Fruit fly (Drosophila melanogaster): Measurements from ENCODE around the gene Fam92.

Fam92 gene

dm6 chr2L:12415485-12416137 is 9.1 kb upstream of the Fam92 start (continued):
- TF ChIP-seq CG6163 (GFP tag; IDR thresholded peaks at IDR 0.05) (no peak), CG16779 (tag; optimal IDR thresholded peaks at IDR 0.05) (no peak), CG6854 (GFP tag; optimal IDR thresholded peaks at IDR 0.05) (no peak), CG8632 (GFP tag; optimal IDR thresholded peaks at IDR 0.05) (peak; percentile 12), CG11762 (GFP tag; optimal IDR thresholded peaks at IDR 0.05; ENCODE audit: insufficient read depth) (no peak), Eip93F (GFP tag; optimal IDR thresholded peaks at IDR 0.05) (no peak), CG3919 (GFP tag; optimal IDR thresholded peaks at IDR 0.05) (no peak), dac (GFP tag; optimal IDR thresholded peaks at IDR 0.05) (no peak)

- TF ChIP-seq CG10669 (GFP tag; optimal IDR thresholded peaks at IDR 0.05) (no peak), CG11762 (GFP tag; optimal IDR thresholded peaks at IDR 0.05; ENCODE audit: insufficient read depth) (no peak), svp (GFP tag) (peak; percentile 91), CG34406 (GFP tag; optimal IDR thresholded peaks at IDR 0.05) (no peak), Lpt (GFP tag; optimal IDR thresholded peaks at IDR 0.05) (no peak), vri (GFP tag; optimal IDR thresholded peaks at IDR 0.05) (no peak), Sox15 (GFP tag; optimal IDR thresholded peaks at IDR 0.05) (no peak), CG10631 (GFP tag; optimal IDR thresholded peaks at IDR 0.05) (no peak)
Measured at dm6 chr2L:12421188-12421587, 3.5 kb upstream of the Fam92 start.

dm6 chr2L:12421793-12422691 is 2.7 kb upstream of the Fam92 start:
- TF ChIP-seq CG6854 (GFP tag; optimal IDR thresholded peaks at IDR 0.05): no peak
- TF ChIP-seq Hr38 (GFP tag; optimal IDR thresholded peaks at IDR 0.05): no peak
- peak; percentile 30 for TF ChIP-seq Eip78C (GFP tag)
- TF ChIP-seq CG15336 (GFP tag; IDR thresholded peaks at IDR 0.05): peak; percentile 44; the same call in 1 of the 2 replicates
- peak; percentile 26; the same call in 1 of the 3 replicates for TF ChIP-seq CG8119 (GFP tag; IDR thresholded peaks at IDR 0.05)

- TF ChIP-seq Eip78C (GFP tag) (peak; percentile 61), esn (GFP tag; optimal IDR thresholded peaks at IDR 0.05) (peak; percentile 25), topi (GFP tag; optimal IDR thresholded peaks at IDR 0.05) (peak; percentile 33), CG8632 (GFP tag; optimal IDR thresholded peaks at IDR 0.05) (peak; percentile 8), Smox (GFP tag; optimal IDR thresholded peaks at IDR 0.05) (no peak), svp (GFP tag) (no peak), Sox102F (GFP tag; optimal IDR thresholded peaks at IDR 0.05) (peak; percentile 15), Lpt (GFP tag; optimal IDR thresholded peaks at IDR 0.05) (no peak), acj6 (GFP tag; optimal IDR thresholded peaks at IDR 0.05) (no peak), CG11294 (GFP tag; IDR thresholded peaks at IDR 0.05) (no peak), CG9139 (GFP tag; optimal IDR thresholded peaks at IDR 0.05) (no peak), CG3919 (GFP tag; optimal IDR thresholded peaks at IDR 0.05) (no peak), ss (GFP tag; optimal IDR thresholded peaks at IDR 0.05) (peak in 1 of 2 experiments; percentile 15), Ets96B (tag; optimal IDR thresholded peaks at IDR 0.05) (no peak), cyc (GFP tag; optimal IDR thresholded peaks at IDR 0.05) (no peak), Met (GFP tag; optimal IDR thresholded peaks at IDR 0.05) (peak; percentile 32), fkh (GFP tag; optimal IDR thresholded peaks at IDR 0.05) (peak; percentile 6), CG6808 (GFP tag; optimal IDR thresholded peaks at IDR 0.05) (peak; percentile 8), Blimp-1 (GFP tag; optimal IDR thresholded peaks at IDR 0.05) (peak; percentile 52)
Measured at dm6 chr2L:12423106-12423836, 1.4 kb upstream of the Fam92 start, which contains the start of gene vir-1. TSS of gene vir-1 (minus strand) at chr2L:12423439.
